Worm (Caenorhabditis elegans) whole organism, L4 larva: ENCODE measurements around the gene arrd-8.
A peak's percentile ranks its signal among the peaks of the same experiment; 100 is the strongest.

Experiments
- D1046.2 ChIP-seq: fragments of 200-800 bp; sonication (Bioruptor generic); IDR thresholded peaks from 2 replicates; pipeline ENCODE4 v1.3.6; 2022; ENCODE audit warnings: missing genetic modification characterization, missing compliant biosample characterization
- F10B5.3 ChIP-seq: sonication (generic microtip); optimal IDR thresholded peaks from 2 replicates; lab custom pipeline; 2016; ENCODE audit warnings: mild to moderate bottlenecking, missing genetic modification characterization, missing compliant biosample characterization
- F26F4.8 ChIP-seq: fragments of 200-800 bp; sonication (Bioruptor generic); conservative IDR thresholded peaks from 2 replicates; pipeline ENCODE4 v1.3.6; 2022; ENCODE audit warnings: missing genetic modification characterization, missing compliant biosample characterization
- F37D6.2 ChIP-seq: sonication (generic microtip); optimal IDR thresholded peaks from 2 replicates; lab custom pipeline; 2016; ENCODE audit warnings: mild to moderate bottlenecking, missing genetic modification characterization, missing compliant biosample characterization
- R02D3.7 ChIP-seq: fragments of 150-350 bp; sonication (generic microtip); optimal IDR thresholded peaks from 3 replicates; lab custom pipeline; 2014; ENCODE audit warnings: missing biosample characterization, missing genetic modification characterization
- T20F7.1 ChIP-seq: fragments of 200-800 bp; sonication (Bioruptor generic); optimal IDR thresholded peaks from 2 replicates; lab custom pipeline; 2018; ENCODE audit warnings: mild to moderate bottlenecking, missing genetic modification characterization, missing compliant biosample characterization
- Y48G9A.11 ChIP-seq: fragments of 200-800 bp; sonication (Bioruptor generic); IDR thresholded peaks from 2 replicates; pipeline ENCODE4 v1.3.6; 2022; ENCODE audit warnings: missing genetic modification reagents, missing genetic modification characterization, missing compliant biosample characterization
- Y5F2A.4 ChIP-seq: fragments of 200-800 bp; sonication (Bioruptor generic); optimal IDR thresholded peaks from 2 replicates; lab custom pipeline; 2018; ENCODE audit warnings: mild to moderate bottlenecking, missing genetic modification characterization, missing compliant biosample characterization
- aha-1 ChIP-seq: fragments of 150-350 bp; peaks from one replicate; lab custom pipeline; 2014; ENCODE audit warnings: missing biosample characterization, missing genetic modification characterization
- aly-2 ChIP-seq: sonication (generic microtip); optimal IDR thresholded peaks from 2 replicates; lab custom pipeline; 2018; ENCODE audit warnings: missing biosample characterization, missing genetic modification characterization
- ceh-44 ChIP-seq: fragments of 200-800 bp; sonication (Bioruptor generic); IDR thresholded peaks from 2 replicates; pipeline ENCODE4 v1.3.6; 2022; ENCODE audit warnings: missing genetic modification reagents, missing genetic modification characterization, missing compliant biosample characterization
- ces-1 ChIP-seq: fragments of 150-350 bp; sonication (generic microtip); optimal IDR thresholded peaks from 4 replicates; lab custom pipeline; 2014; ENCODE audit warnings: missing biosample characterization, missing genetic modification reagents, missing genetic modification characterization
- cey-2 ChIP-seq: sonication (generic microtip); optimal IDR thresholded peaks from 3 replicates; lab custom pipeline; 2017; ENCODE audit warnings: missing genetic modification characterization, mild to moderate bottlenecking, missing compliant biosample characterization, antibody characterized with exemption, borderline replicate concordance; ENCODE audit not compliant: insufficient read depth
- ctbp-1 ChIP-seq: fragments of 200-800 bp; sonication (Bioruptor generic); IDR thresholded peaks from 2 replicates; pipeline ENCODE4 v1.3.6; 2022; ENCODE audit warnings: missing genetic modification reagents, missing genetic modification characterization, missing compliant biosample characterization
- daf-8 ChIP-seq: fragments of 200-800 bp; sonication (Bioruptor generic); IDR thresholded peaks from 2 replicates; pipeline ENCODE4 v1.3.6; 2022; ENCODE audit warnings: missing genetic modification characterization, missing compliant biosample characterization
- dmd-6 ChIP-seq: fragments of 200-800 bp; sonication (Bioruptor generic); IDR thresholded peaks from 2 replicates; pipeline ENCODE4 v1.3.6; 2022; ENCODE audit warnings: missing genetic modification reagents, missing genetic modification characterization, missing compliant biosample characterization
- dpl-1 ChIP-seq: fragments of 150-350 bp; optimal IDR thresholded peaks from 2 replicates; lab custom pipeline; 2014; ENCODE audit warnings: missing biosample characterization, missing genetic modification reagents, missing genetic modification characterization
- dve-1 ChIP-seq: sonication (generic microtip); optimal IDR thresholded peaks from 2 replicates; lab custom pipeline; 2017; ENCODE audit warnings: antibody characterized with exemption, mild to moderate bottlenecking, missing genetic modification characterization, missing compliant biosample characterization; ENCODE audit not compliant: insufficient read depth
- hlh-30 ChIP-seq: sonication (generic microtip); optimal IDR thresholded peaks from 2 replicates; lab custom pipeline; 2017; ENCODE audit warnings: antibody characterized with exemption, mild to moderate bottlenecking, missing genetic modification characterization, missing compliant biosample characterization; ENCODE audit not compliant: insufficient read depth
- lin-1 ChIP-seq: fragments of 200-800 bp; sonication (Bioruptor generic); IDR thresholded peaks from 2 replicates; pipeline ENCODE4 v1.3.6; 2022; ENCODE audit warnings: missing genetic modification reagents, missing genetic modification characterization, missing compliant biosample characterization
- lin-15B ChIP-seq: fragments of 150-350 bp; sonication (generic microtip); optimal IDR thresholded peaks from 3 replicates; lab custom pipeline; 2014; ENCODE audit warnings: missing biosample characterization, missing genetic modification characterization
- lin-29 ChIP-seq: fragments of 200-800 bp; sonication (Bioruptor generic); IDR thresholded peaks from 2 replicates; pipeline ENCODE4 v1.3.6; 2022; ENCODE audit warnings: missing genetic modification reagents, missing genetic modification characterization, missing compliant biosample characterization
- lin-38 ChIP-seq: fragments of 200-800 bp; sonication (Bioruptor generic); IDR thresholded peaks from 2 replicates; pipeline ENCODE4 v1.3.6; 2022; ENCODE audit warnings: missing genetic modification reagents, missing genetic modification characterization, missing compliant biosample characterization
- lsy-2 ChIP-seq, 2 experiments: fragments of 150-350 bp in 1 of 2; sonication (generic microtip) in 1 of 2; optimal IDR thresholded peaks; 2 replicates each; lab custom pipeline; 2014 to 2017; ENCODE audit warnings: missing biosample characterization in 2 of 2, missing genetic modification characterization in 2 of 2
- mxl-3 ChIP-seq: fragments of 200-800 bp; sonication (Bioruptor generic); optimal IDR thresholded peaks from 2 replicates; lab custom pipeline; 2018; ENCODE audit warnings: mild to moderate bottlenecking, missing genetic modification characterization, missing compliant biosample characterization
- nhr-102 ChIP-seq: sonication (generic microtip); optimal IDR thresholded peaks from 2 replicates; lab custom pipeline; 2016; ENCODE audit warnings: mild to moderate bottlenecking, missing genetic modification characterization, moderate library complexity, missing compliant biosample characterization
- nhr-11 ChIP-seq: fragments of 150-350 bp; optimal IDR thresholded peaks from 2 replicates; lab custom pipeline; 2014; ENCODE audit warnings: missing biosample characterization, missing genetic modification characterization
- nhr-48 ChIP-seq: sonication (generic microtip); optimal IDR thresholded peaks from 2 replicates; lab custom pipeline; 2016; ENCODE audit warnings: mild to moderate bottlenecking, missing genetic modification characterization, missing compliant biosample characterization
- nhr-76 ChIP-seq: fragments of 150-350 bp; optimal IDR thresholded peaks from 2 replicates; lab custom pipeline; 2014; ENCODE audit warnings: missing biosample characterization, missing genetic modification characterization
- nhr-77 ChIP-seq: fragments of 150-350 bp; optimal IDR thresholded peaks from 2 replicates; lab custom pipeline; 2014; ENCODE audit warnings: missing biosample characterization, missing genetic modification characterization
- pha-4 ChIP-seq, 2 experiments: fragments of 150-350 bp in 1 of 2; fragments of 200-800 bp in 1 of 2; sonication (Bioruptor generic) in 1 of 2; IDR thresholded peaks in 1 of 2; optimal IDR thresholded peaks in 1 of 2; 2 replicates each; pipeline versions ENCODE4 v1.3.6 to Lab custom; 2014 to 2022; ENCODE audit warnings: missing genetic modification characterization in 2 of 2, missing genetic modification reagents in 2 of 2, missing biosample characterization in 1 of 2, missing compliant biosample characterization in 1 of 2
- php-3 ChIP-seq: fragments of 200-800 bp; sonication (Bioruptor generic); IDR thresholded peaks from 2 replicates; pipeline ENCODE4 v1.3.6; 2022; ENCODE audit warnings: missing genetic modification reagents, missing genetic modification characterization, missing compliant biosample characterization
- pqm-1 ChIP-seq: sonication (generic microtip); optimal IDR thresholded peaks from 2 replicates; lab custom pipeline; 2017; ENCODE audit warnings: missing biosample characterization, missing genetic modification characterization
- tra-1 ChIP-seq: fragments of 200-800 bp; sonication (Bioruptor generic); IDR thresholded peaks from 2 replicates; pipeline ENCODE4 v1.3.6; 2022; ENCODE audit warnings: missing genetic modification reagents, missing genetic modification characterization, missing compliant biosample characterization
- unc-39 ChIP-seq: sonication (generic microtip); optimal IDR thresholded peaks from 2 replicates; lab custom pipeline; 2017; ENCODE audit warnings: missing biosample characterization, missing genetic modification characterization
- unc-62 ChIP-seq, 3 experiments: fragments of 150-350 bp in 1 of 3; sonication (generic microtip); optimal IDR thresholded peaks in 2 of 3; peaks in 1 of 3; 1 replicate in 1 of 3; 2 replicates in 2 of 3; lab custom pipeline; 2014 to 2017; ENCODE audit warnings: missing biosample characterization in 3 of 3, missing genetic modification characterization in 3 of 3, missing genetic modification reagents in 3 of 3, missing genotype in 1 of 3
- zfp-2 ChIP-seq: sonication (generic microtip); optimal IDR thresholded peaks from 2 replicates; lab custom pipeline; 2016; ENCODE audit warnings: mild to moderate bottlenecking, missing genetic modification characterization, missing compliant biosample characterization
- ztf-7 ChIP-seq: fragments of 150-350 bp; optimal IDR thresholded peaks from 2 replicates; lab custom pipeline; 2014; ENCODE audit warnings: missing biosample characterization, missing genetic modification characterization

arrd-8 gene

ce11 chrII:12089616-12090215 is 24.8 kb downstream of the arrd-8 start (continued):
- TF ChIP-seq lin-38 (GFP tag; lab: Robert Waterston, UW), result peak; percentile 41
- TF ChIP-seq nhr-11, result peak; percentile 24
- no peak for TF ChIP-seq lin-29 (GFP tag; lab: Robert Waterston, UW)
- TF ChIP-seq dpl-1 (GFP tag; lab: Kevin White, UChicago), result peak; percentile 49
- 0 out of 2 replicates have a peak, but pooled peaks have one; percentile 40 for TF ChIP-seq ctbp-1 (GFP tag; lab: Robert Waterston, UW)
- no peak for TF ChIP-seq T20F7.1
- no peak for TF ChIP-seq php-3
- TF ChIP-seq dmd-6 (GFP tag; lab: Robert Waterston, UW), result no peak; the same call in 1 of the 2 replicates
- no peak for TF ChIP-seq mxl-3 (GFP tag; lab: Kevin White, UChicago)
- TF ChIP-seq hlh-30 (tag; lab: Kevin White, UChicago), result peak; percentile 47
- no peak for TF ChIP-seq F26F4.8
- TF ChIP-seq nhr-76 (tag; lab: Kevin White, UChicago), result no peak
- peak; percentile 66 for TF ChIP-seq nhr-48 (tag; lab: Kevin White, UChicago)
- TF ChIP-seq ztf-7 (tag; lab: Kevin White, UChicago), result no peak
- peak in 1 of 2 experiments; percentile 73 for TF ChIP-seq lsy-2 (tag; optimal IDR thresholded peaks at IDR 0.05; lab: Kevin White, UChicago)
- TF ChIP-seq Y5F2A.4 (GFP tag; lab: Kevin White, UChicago), result no peak
- no peak for TF ChIP-seq lin-1 (GFP tag; lab: Robert Waterston, UW)
- peak; percentile 46; the same call in 1 of the 2 replicates for TF ChIP-seq pha-4 (GFP tag; IDR thresholded peaks at IDR 0.05; lab: Robert Waterston, UW)
- no peak for TF ChIP-seq pha-4 (tag; optimal IDR thresholded peaks at IDR 0.05; lab: Kevin White, UChicago)
- peak; percentile 9 for TF ChIP-seq cey-2 (tag; lab: Kevin White, UChicago)
- no peak for TF ChIP-seq Y48G9A.11 (GFP tag; lab: Robert Waterston, UW)
- no peak for TF ChIP-seq D1046.2
- TF ChIP-seq tra-1 (GFP tag; lab: Robert Waterston, UW), result 0 out of 2 replicates have a peak, but pooled peaks have one; percentile 50
- TF ChIP-seq dve-1 (tag; lab: Kevin White, UChicago), result peak; percentile 75
- TF ChIP-seq daf-8, result no peak
- TF ChIP-seq zfp-2 (tag; lab: Kevin White, UChicago), result no peak
- no peak for TF ChIP-seq unc-62 (GFP tag; optimal IDR thresholded peaks at IDR 0.05 in 1 of 2; lab: Kevin White, UChicago)
- no peak for TF ChIP-seq unc-62 (tag; optimal IDR thresholded peaks at IDR 0.05; lab: Kevin White, UChicago)
- peak; percentile 83 for TF ChIP-seq ces-1
- no peak for TF ChIP-seq R02D3.7 (tag; lab: Kevin White, UChicago)
- no peak for TF ChIP-seq ceh-44 (GFP tag; lab: Robert Waterston, UW)
- TF ChIP-seq pqm-1 (tag; lab: Kevin White, UChicago), result peak; percentile 29
- TF ChIP-seq nhr-77 (tag; lab: Kevin White, UChicago), result no peak
- TF ChIP-seq nhr-102, result no peak
- TF ChIP-seq aly-2 (tag; lab: Kevin White, UChicago), result no peak

ce11 chrII:12095022-12095421 is 30.1 kb downstream of the arrd-8 start:
- TF ChIP-seq aha-1 (tag; lab: Kevin White, UChicago) (peak; percentile 70), dve-1 (tag; lab: Kevin White, UChicago) (no peak), lin-15B (no peak), F37D6.2 (no peak), F10B5.3 (tag; lab: Kevin White, UChicago) (no peak), unc-39 (no peak)
- TF ChIP-seq, all 104 proteins: peak for 1
